Fruit fly (Drosophila melanogaster): ENCODE measurements around the gene Hsp23.

Hsp23 gene

dm6 chr3L:9358713-9359040, 23.0 kb upstream of the Hsp23 start, which contains the start of the genes UGP and Svip (continued):
- no peak for TF ChIP-seq CG4730 (GFP tag; IDR thresholded peaks at IDR 0.05)
- TF ChIP-seq CG1647 (GFP tag; optimal IDR thresholded peaks at IDR 0.05), result no peak
- TF ChIP-seq Dref (GFP tag; IDR thresholded peaks at IDR 0.05), result no peak
- TF ChIP-seq sob (GFP tag; IDR thresholded peaks at IDR 0.05), result no peak
- TF ChIP-seq CG2120 (GFP tag; optimal IDR thresholded peaks at IDR 0.05), result no peak
- no peak for TF ChIP-seq nerfin-1 (tag; optimal IDR thresholded peaks at IDR 0.05)
- no peak for TF ChIP-seq CG18764 (GFP tag; optimal IDR thresholded peaks at IDR 0.05)
- TF ChIP-seq CG31224 (GFP tag; IDR thresholded peaks at IDR 0.05), result no peak
- TF ChIP-seq lilli (GFP tag; optimal IDR thresholded peaks at IDR 0.05), result peak; percentile 3
- no peak for TF ChIP-seq CG8478 (optimal IDR thresholded peaks at IDR 0.05)
- peak; percentile 30; the same call in 1 of the 2 replicates for TF ChIP-seq Ada2b (GFP tag; IDR thresholded peaks at IDR 0.05)
- TF ChIP-seq Stat92E (GFP tag; optimal IDR thresholded peaks at IDR 0.05), result no peak
- no peak for TF ChIP-seq trem (tag; optimal IDR thresholded peaks at IDR 0.05)
- TF ChIP-seq PHDP (tag; optimal IDR thresholded peaks at IDR 0.05), result no peak
- TF ChIP-seq chif (GFP tag; optimal IDR thresholded peaks at IDR 0.05), result no peak
- TF ChIP-seq NK7.1 (GFP tag; optimal IDR thresholded peaks at IDR 0.05), result no peak
- no peak for TF ChIP-seq tin (GFP tag; optimal IDR thresholded peaks at IDR 0.05)
- no peak for TF ChIP-seq CG3995 (GFP tag; optimal IDR thresholded peaks at IDR 0.05)
- TF ChIP-seq BEAF-32 (GFP tag; optimal IDR thresholded peaks at IDR 0.05), result peak; percentile 15
- no peak for TF ChIP-seq D19A (tag; optimal IDR thresholded peaks at IDR 0.05)
- TF ChIP-seq Dfd (GFP tag; optimal IDR thresholded peaks at IDR 0.05), result no peak
- peak; percentile 37; the same call in 2 of the 3 replicates for TF ChIP-seq row (GFP tag; IDR thresholded peaks at IDR 0.05)
- no peak for TF ChIP-seq CG13624 (GFP tag; optimal IDR thresholded peaks at IDR 0.05)
- no peak for TF ChIP-seq Bdp1 (GFP tag; optimal IDR thresholded peaks at IDR 0.05)
- TF ChIP-seq repo (GFP tag; optimal IDR thresholded peaks at IDR 0.05), result no peak
- no peak for TF ChIP-seq CG13894 (tag; optimal IDR thresholded peaks at IDR 0.05)
- TF ChIP-seq amos (GFP tag; IDR thresholded peaks at IDR 0.05; ENCODE audit: partially characterized antibody), result no peak
- no peak for TF ChIP-seq B-H2 (GFP tag; optimal IDR thresholded peaks at IDR 0.05)
- TF ChIP-seq pb (GFP tag; optimal IDR thresholded peaks at IDR 0.05), result no peak
- no peak for TF ChIP-seq CG6854 (GFP tag; optimal IDR thresholded peaks at IDR 0.05)
- no peak for TF ChIP-seq gcm (GFP tag; optimal IDR thresholded peaks at IDR 0.05)
- TF ChIP-seq Deaf1 (tag; optimal IDR thresholded peaks at IDR 0.05), result no peak
- TF ChIP-seq dati (GFP tag; IDR thresholded peaks at IDR 0.05), result no peak
- no peak for TF ChIP-seq HmgZ (tag; optimal IDR thresholded peaks at IDR 0.05)
- no peak for TF ChIP-seq klu (GFP tag; IDR thresholded peaks at IDR 0.05)
- TF ChIP-seq disco-r (GFP tag; optimal IDR thresholded peaks at IDR 0.05), result no peak
- TF ChIP-seq pnt (GFP tag; optimal IDR thresholded peaks at IDR 0.05), result no peak
- TF ChIP-seq slbo (GFP tag; IDR thresholded peaks at IDR 0.05), result peak; percentile 24; the same call in 1 of the 2 replicates
- TF ChIP-seq CG17829 (tag; optimal IDR thresholded peaks at IDR 0.05), result no peak
- TF ChIP-seq Atf6 (GFP tag; IDR thresholded peaks at IDR 0.05), result 0 out of 2 replicates have a peak, but pooled peaks have one; percentile 8
- no peak for TF ChIP-seq CG11456 (GFP tag; IDR thresholded peaks at IDR 0.05)
- TF ChIP-seq tgo (GFP tag; IDR thresholded peaks at IDR 0.05), result no peak; the same call in 2 of the 3 replicates
- no peak for TF ChIP-seq Dek (tag; optimal IDR thresholded peaks at IDR 0.05)
- peak; percentile 97 for TF ChIP-seq CG17385 (GFP tag; optimal IDR thresholded peaks at IDR 0.05)
- TF ChIP-seq Hey (tag; optimal IDR thresholded peaks at IDR 0.05), result no peak
- no peak for TF ChIP-seq esg (GFP tag; conservative IDR thresholded peaks at IDR 0.05)
- no peak for TF ChIP-seq CG17612 (GFP tag; IDR thresholded peaks at IDR 0.05)
- no peak for TF ChIP-seq CG2202 (tag; optimal IDR thresholded peaks at IDR 0.05)
- no peak for TF ChIP-seq Aef1 (GFP tag; IDR thresholded peaks at IDR 0.05)
- no peak for TF ChIP-seq Scr (GFP tag; IDR thresholded peaks at IDR 0.05; ENCODE audit: partially characterized antibody)
- no peak for TF ChIP-seq CG32772 (GFP tag; IDR thresholded peaks at IDR 0.05)
- no peak for TF ChIP-seq az2 (GFP tag; optimal IDR thresholded peaks at IDR 0.05)
- TF ChIP-seq HLH54F (GFP tag; optimal IDR thresholded peaks at IDR 0.05), result no peak

All from whole organism, embryonic.